Fruit fly (Drosophila melanogaster) whole organism, embryonic: ENCODE measurements around the gene tub.
A peak's percentile ranks its signal among the peaks of the same experiment; 100 is the strongest.

Experiments used
- Atf-2 ChIP-seq: fragments of 200-800 bp; sonication (Bioruptor generic); optimal IDR thresholded peaks from 2 replicates; lab custom pipeline; 2016; ENCODE audit warnings: missing biosample characterization, missing genetic modification characterization
- CG10543 ChIP-seq: fragments of 200-800 bp; sonication (Bioruptor generic); optimal IDR thresholded peaks from 3 replicates; lab custom pipeline; 2017; ENCODE audit warnings: missing biosample characterization, mild to moderate bottlenecking, missing genetic modification characterization, moderate library complexity
- CG12391 ChIP-seq: fragments of 200-800 bp; sonication (Bioruptor generic); optimal IDR thresholded peaks from 3 replicates; lab custom pipeline; 2018; ENCODE audit warnings: missing biosample characterization, mild to moderate bottlenecking, missing genetic modification characterization, moderate library complexity
- CG12769 ChIP-seq: fragments of 200-800 bp; sonication (Bioruptor generic); optimal IDR thresholded peaks from 2 replicates; lab custom pipeline; 2019; ENCODE audit warnings: missing biosample characterization, mild to moderate bottlenecking, missing genetic modification characterization, moderate library complexity
- CG14014 ChIP-seq: fragments of 200-800 bp; sonication (Bioruptor generic); IDR thresholded peaks from 2 replicates; pipeline ENCODE4 v1.3.6; 2022; ENCODE audit warnings: missing biosample characterization, missing genetic modification characterization
- CG15514 ChIP-seq: fragments of 200-800 bp; sonication (Bioruptor generic); optimal IDR thresholded peaks from 3 replicates; lab custom pipeline; 2017; ENCODE audit warnings: missing biosample characterization, missing genetic modification characterization, mild to moderate bottlenecking, moderate library complexity, missing genetic modification reagents
- CG17385 ChIP-seq: fragments of 200-800 bp; sonication (Bioruptor generic); optimal IDR thresholded peaks from 3 replicates; lab custom pipeline; 2018; ENCODE audit warnings: missing biosample characterization, mild to moderate bottlenecking, missing genetic modification characterization
- CG17829 ChIP-seq: fragments of 200-800 bp; optimal IDR thresholded peaks from 2 replicates; lab custom pipeline; 2019; ENCODE audit warnings: missing biosample characterization, mild to moderate bottlenecking, missing genetic modification characterization, moderate library complexity
- CG1792 ChIP-seq: fragments of 200-800 bp; sonication (Bioruptor generic); optimal IDR thresholded peaks from 2 replicates; lab custom pipeline; 2016; ENCODE audit warnings: missing biosample characterization, missing genetic modification characterization
- CG2120 ChIP-seq: fragments of 200-800 bp; sonication (Bioruptor generic); optimal IDR thresholded peaks from 3 replicates; lab custom pipeline; 2016; ENCODE audit warnings: missing biosample characterization, missing genetic modification characterization
- CG31388 ChIP-seq: fragments of 200-800 bp; sonication (Bioruptor generic); optimal IDR thresholded peaks from 2 replicates; lab custom pipeline; 2016; ENCODE audit warnings: missing biosample characterization, missing genetic modification characterization
- CG31441 ChIP-seq: fragments of 200-800 bp; sonication (Bioruptor generic); IDR thresholded peaks from 2 replicates; pipeline ENCODE4 v1.3.6; 2022; ENCODE audit warnings: missing biosample characterization, missing genetic modification characterization
- CG3163 ChIP-seq: fragments of 200-800 bp; sonication (Bioruptor generic); optimal IDR thresholded peaks from 3 replicates; lab custom pipeline; 2016; ENCODE audit warnings: missing biosample characterization, missing genetic modification characterization
- CG3847 ChIP-seq: fragments of 200-800 bp; sonication (Bioruptor generic); IDR thresholded peaks from 2 replicates; pipeline ENCODE4 v1.3.6; 2022; ENCODE audit warnings: missing biosample characterization, missing genetic modification characterization
- CG5180 ChIP-seq: fragments of 200-800 bp; sonication (Bioruptor generic); optimal IDR thresholded peaks from 3 replicates; lab custom pipeline; 2017; ENCODE audit warnings: missing biosample characterization, missing genetic modification characterization, mild to moderate bottlenecking, moderate library complexity, missing genetic modification reagents
- CG6175 ChIP-seq: fragments of 200-800 bp; sonication (Bioruptor generic); IDR thresholded peaks from 3 replicates; pipeline ENCODE4 v1.3.6; 2022; ENCODE audit warnings: missing biosample characterization, missing genetic modification characterization
- CG7357 ChIP-seq: fragments of 200-800 bp; sonication (Bioruptor generic); IDR thresholded peaks from 3 replicates; pipeline ENCODE4 v1.3.6; 2022; ENCODE audit warnings: missing biosample characterization, missing genetic modification characterization
- CG7372 ChIP-seq: fragments of 200-800 bp; sonication (Bioruptor generic); IDR thresholded peaks from 2 replicates; pipeline ENCODE4 v1.3.6; 2022; ENCODE audit warnings: missing biosample characterization, missing genetic modification characterization
- CG8290 ChIP-seq, 3 experiments: fragments of 200-800 bp; sonication (Bioruptor generic); optimal IDR thresholded peaks; 2 replicates each; lab custom pipeline; 2016 to 2019; ENCODE audit warnings: missing biosample characterization in 3 of 3, missing genetic modification characterization in 3 of 3, mild to moderate bottlenecking in 2 of 3, moderate library complexity in 1 of 3
- CG9215 ChIP-seq: fragments of 200-800 bp; sonication (Bioruptor generic); IDR thresholded peaks from 2 replicates; pipeline ENCODE4 v1.3.6; 2022; ENCODE audit warnings: missing biosample characterization, missing genetic modification characterization
- CoRest ChIP-seq: fragments of 200-800 bp; sonication (Bioruptor generic); optimal IDR thresholded peaks from 3 replicates; lab custom pipeline; 2018; ENCODE audit warnings: missing biosample characterization, mild to moderate bottlenecking, missing genetic modification characterization, moderate library complexity
- Deaf1 ChIP-seq: fragments of 200-800 bp; optimal IDR thresholded peaks from 3 replicates; lab custom pipeline; 2019; ENCODE audit warnings: missing biosample characterization, mild to moderate bottlenecking, missing genetic modification characterization, moderate library complexity
- Doc2 ChIP-seq: fragments of 200-800 bp; sonication (Bioruptor generic); IDR thresholded peaks from 2 replicates; pipeline ENCODE4 v1.3.6; 2022; ENCODE audit warnings: missing biosample characterization, missing genetic modification characterization
- Dp ChIP-seq: fragments of 200-800 bp; sonication (Bioruptor generic); optimal IDR thresholded peaks from 2 replicates; lab custom pipeline; 2018; ENCODE audit warnings: missing biosample characterization, mild to moderate bottlenecking, missing genetic modification characterization, moderate library complexity
- E2f1 ChIP-seq: fragments of 200-800 bp; sonication (Bioruptor generic); IDR thresholded peaks from 2 replicates; pipeline ENCODE4 v1.3.6; 2022; ENCODE audit warnings: missing biosample characterization, missing genetic modification characterization
- ERR ChIP-seq: fragments of 200-800 bp; sonication (Bioruptor generic); optimal IDR thresholded peaks from 2 replicates; lab custom pipeline; 2016; ENCODE audit warnings: missing biosample characterization, missing genetic modification characterization
- Ets65A ChIP-seq: fragments of 200-800 bp; sonication (Bioruptor generic); peaks from one replicate; lab custom pipeline; 2016; ENCODE audit warnings: missing biosample characterization, missing genetic modification characterization
- MBD-R2 ChIP-seq: fragments of 200-800 bp; sonication (Bioruptor generic); IDR thresholded peaks from 2 replicates; pipeline ENCODE4 v1.3.6; 2022; ENCODE audit warnings: missing biosample characterization, missing genetic modification characterization
- Med ChIP-seq: fragments of 200-800 bp; sonication (Bioruptor generic); peaks from one replicate; lab custom pipeline; 2016; ENCODE audit warnings: missing biosample characterization, missing genetic modification characterization, mild to moderate bottlenecking, inconsistent platforms, moderate library complexity
- NFAT ChIP-seq: fragments of 200-800 bp; sonication (Bioruptor generic); IDR thresholded peaks from 2 replicates; pipeline ENCODE4 v1.3.6; 2022; ENCODE audit warnings: missing biosample characterization, missing genetic modification characterization
- NfI ChIP-seq: fragments of 200-800 bp; sonication (Bioruptor generic); optimal IDR thresholded peaks from 3 replicates; lab custom pipeline; 2018; ENCODE audit warnings: missing biosample characterization, mild to moderate bottlenecking, missing genetic modification characterization, moderate library complexity
- Rfx ChIP-seq: fragments of 200-800 bp; sonication (Bioruptor generic); IDR thresholded peaks from 2 replicates; pipeline ENCODE4 v1.3.6; 2022; ENCODE audit warnings: missing biosample characterization, missing genetic modification characterization
- Sry-β ChIP-seq: fragments of 200-800 bp; sonication (Bioruptor generic); optimal IDR thresholded peaks from 2 replicates; lab custom pipeline; 2018; ENCODE audit warnings: missing biosample characterization, mild to moderate bottlenecking, missing genetic modification characterization, moderate library complexity
- Ssrp ChIP-seq: fragments of 200-800 bp; sonication (Bioruptor generic); optimal IDR thresholded peaks from 2 replicates; lab custom pipeline; 2018; ENCODE audit warnings: missing biosample characterization, mild to moderate bottlenecking, missing genetic modification characterization, moderate library complexity
- Tbp ChIP-seq: fragments of >200 bp; optimal IDR thresholded peaks from 2 replicates; lab custom pipeline; 2018; ENCODE audit warnings: missing biosample characterization, missing genetic modification characterization
- Xbp1 ChIP-seq: fragments of 200-800 bp; sonication (Bioruptor generic); optimal IDR thresholded peaks from 3 replicates; lab custom pipeline; 2016; ENCODE audit warnings: missing biosample characterization, mild to moderate bottlenecking, missing genetic modification characterization
- ara ChIP-seq: fragments of 200-800 bp; sonication (Bioruptor generic); IDR thresholded peaks from 2 replicates; pipeline ENCODE4 v1.3.6; 2022; ENCODE audit warnings: missing biosample characterization, missing genetic modification characterization
- ato ChIP-seq: fragments of 200-800 bp; sonication (Bioruptor generic); IDR thresholded peaks from 2 replicates; pipeline ENCODE4 v1.3.6; 2022; ENCODE audit warnings: missing biosample characterization, missing genetic modification characterization; ENCODE audit not compliant: partially characterized antibody
- cas ChIP-seq: fragments of 200-800 bp; sonication (Bioruptor generic); IDR thresholded peaks from 2 replicates; pipeline ENCODE4 v1.3.6; 2022; ENCODE audit warnings: missing biosample characterization, missing genetic modification characterization
- cg ChIP-seq: fragments of 200-800 bp; sonication (Bioruptor generic); optimal IDR thresholded peaks from 3 replicates; lab custom pipeline; 2019; ENCODE audit warnings: missing biosample characterization, mild to moderate bottlenecking, missing genetic modification characterization, moderate library complexity
- ci ChIP-seq: fragments of 200-800 bp; sonication (Bioruptor generic); IDR thresholded peaks from 3 replicates; pipeline ENCODE4 v1.3.6; 2022; ENCODE audit warnings: missing biosample characterization, missing genetic modification characterization
- dpn ChIP-seq, 2 experiments: fragments of 200-800 bp; sonication (Bioruptor generic); optimal IDR thresholded peaks; 3 replicates each; lab custom pipeline; 2016; ENCODE audit warnings: missing biosample characterization in 2 of 2, missing genetic modification characterization in 2 of 2
- eyg ChIP-seq: fragments of 200-800 bp; sonication (Bioruptor generic); optimal IDR thresholded peaks from 3 replicates; lab custom pipeline; 2016; ENCODE audit warnings: missing biosample characterization, missing genetic modification characterization
- lmd ChIP-seq: fragments of 200-800 bp; sonication (Bioruptor generic); IDR thresholded peaks from 2 replicates; pipeline ENCODE4 v1.3.6; 2022; ENCODE audit warnings: missing biosample characterization, missing genetic modification characterization
- luna ChIP-seq: fragments of 200-800 bp; sonication (Bioruptor generic); optimal IDR thresholded peaks from 2 replicates; lab custom pipeline; 2016; ENCODE audit warnings: missing biosample characterization, missing genetic modification characterization
- salm ChIP-seq: fragments of 200-800 bp; sonication (Bioruptor generic); optimal IDR thresholded peaks from 2 replicates; lab custom pipeline; 2018; ENCODE audit warnings: missing biosample characterization, mild to moderate bottlenecking, missing genetic modification characterization
- sima ChIP-seq: fragments of 200-800 bp; sonication (Bioruptor generic); optimal IDR thresholded peaks from 2 replicates; lab custom pipeline; 2016; ENCODE audit warnings: missing biosample characterization, missing genetic modification characterization
- slp2 ChIP-seq: fragments of 200-800 bp; sonication (Bioruptor generic); optimal IDR thresholded peaks from 2 replicates; lab custom pipeline; 2016; ENCODE audit warnings: missing biosample characterization, missing genetic modification characterization
- ssp ChIP-seq: fragments of 200-800 bp; sonication (Bioruptor generic); IDR thresholded peaks from 2 replicates; pipeline ENCODE4 v1.3.6; 2022; ENCODE audit warnings: missing biosample characterization, missing genetic modification characterization
- unc-4 ChIP-seq: fragments of 200-800 bp; sonication (Bioruptor generic); IDR thresholded peaks from 2 replicates; pipeline ENCODE4 v1.3.6; 2022; ENCODE audit warnings: missing biosample characterization, missing genetic modification characterization; ENCODE audit not compliant: partially characterized antibody
- unpg ChIP-seq: fragments of 200-800 bp; sonication (Bioruptor generic); optimal IDR thresholded peaks from 3 replicates; lab custom pipeline; 2018; ENCODE audit warnings: missing biosample characterization, mild to moderate bottlenecking, missing genetic modification characterization, moderate library complexity
- vvl ChIP-seq: fragments of 200-800 bp; sonication (Bioruptor generic); IDR thresholded peaks from 2 replicates; pipeline ENCODE4 v1.3.6; 2022; ENCODE audit warnings: missing biosample characterization, missing genetic modification characterization

Gene tub

DNA sequence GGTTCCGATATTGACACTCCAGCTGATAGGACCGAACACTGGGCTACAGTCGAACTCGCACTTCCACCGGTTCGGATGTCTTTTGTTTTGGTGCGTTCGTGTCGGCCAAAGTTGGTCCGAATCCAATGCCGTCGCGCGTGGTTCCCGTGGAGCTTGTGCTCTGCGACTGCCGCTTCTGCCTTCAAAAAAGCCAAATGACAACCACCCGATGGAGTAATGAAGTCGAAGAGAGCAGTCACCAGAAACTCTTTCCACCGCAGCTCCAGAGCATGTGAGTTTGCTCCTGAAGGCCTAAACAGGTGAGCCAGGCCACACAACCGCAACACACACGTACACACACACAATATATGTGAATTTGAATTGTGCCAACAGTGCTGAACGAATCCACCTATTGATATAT lies 6.6 kb downstream of the tub start, which contains the start of gene CG34112:
TSS of gene CG34112 (minus strand) at position 143 of the 400 bp plus-strand sequence.
- TF ChIP-seq eyg (no peak), CG7372 (GFP tag; lab: Robert Waterston, UW) (no peak), CG9215 (GFP tag; lab: Robert Waterston, UW) (no peak), CG10543 (GFP tag; lab: Kevin White, UChicago) (no peak), MBD-R2 (GFP tag; lab: Robert Waterston, UW) (no peak), E2f1 (GFP tag; lab: Robert Waterston, UW) (no peak), CG5180 (GFP tag; lab: Kevin White, UChicago) (peak; percentile 83), CG12391 (no peak), ssp (GFP tag; lab: Robert Waterston, UW) (no peak), lmd (GFP tag; lab: Robert Waterston, UW) (no peak), ERR (GFP tag; lab: Kevin White, UChicago) (no peak), ara (GFP tag; lab: Robert Waterston, UW) (no peak), Ets65A (GFP tag; lab: Kevin White, UChicago) (no peak), CG31388 (GFP tag; lab: Kevin White, UChicago) (no peak), NfI (GFP tag; lab: Kevin White, UChicago) (no peak), CG3847 (GFP tag; lab: Robert Waterston, UW) (no peak), Deaf1 (tag; lab: Kevin White, UChicago) (peak; percentile 78), CG2120 (GFP tag; lab: Kevin White, UChicago) (no peak), vvl (GFP tag; lab: Robert Waterston, UW) (0 out of 2 replicates have a peak, but pooled peaks have one; percentile 28), Med (GFP tag; lab: Kevin White, UChicago) (peak; percentile 57), Ssrp (no peak), NFAT (GFP tag; lab: Robert Waterston, UW) (peak; percentile 17; the same call in 1 of the 2 replicates), slp2 (GFP tag; lab: Kevin White, UChicago) (no peak), CG6175 (GFP tag; lab: Robert Waterston, UW) (no peak), sima (GFP tag; lab: Kevin White, UChicago) (no peak), CG12769 (peak; percentile 88), unpg (no peak), CG7357 (no peak), ci (GFP tag; lab: Robert Waterston, UW) (0 out of 3 replicates have a peak, but pooled peaks have one; percentile 34), unc-4 (GFP tag; lab: Robert Waterston, UW) (no peak), CG17385 (no peak), Rfx (GFP tag; lab: Robert Waterston, UW) (no peak), salm (tag; lab: Kevin White, UChicago) (no peak), Xbp1 (GFP tag; lab: Kevin White, UChicago) (no peak), CG15514 (GFP tag; lab: Kevin White, UChicago) (peak; percentile 24), dpn (GFP tag; optimal IDR thresholded peaks at IDR 0.05; lab: Kevin White, UChicago) (no peak), Sry-β (no peak), cg (GFP tag; lab: Kevin White, UChicago) (peak; percentile 32), Atf-2 (GFP tag; lab: Kevin White, UChicago) (no peak), cas (GFP tag; lab: Robert Waterston, UW) (no peak), luna (GFP tag; lab: Kevin White, UChicago) (no peak), Dp (GFP tag; lab: Kevin White, UChicago) (no peak), CG31441 (no peak), CG3163 (GFP tag; lab: Kevin White, UChicago) (peak; percentile 17), CG8290 (GFP tag; optimal IDR thresholded peaks at IDR 0.05; lab: Kevin White, UChicago) (no peak), CG8290 (tag; optimal IDR thresholded peaks at IDR 0.05; lab: Kevin White, UChicago) (peak in 1 of 2 experiments; percentile 33), ato (no peak), Tbp (GFP tag; lab: Kevin White, UChicago) (no peak), Doc2 (GFP tag; lab: Robert Waterston, UW) (no peak), CoRest (tag; lab: Kevin White, UChicago) (no peak), CG14014 (no peak), CG1792 (GFP tag; lab: Kevin White, UChicago) (no peak), CG17829 (tag; lab: Kevin White, UChicago) (no peak)
